Worm (Caenorhabditis elegans): ENCODE results near the gene Y49F6B.6.
A peak's percentile ranks its signal among the peaks of the same experiment; 100 is the strongest.

The Y49F6B.6 gene

ce11 chrII:3518961-3519544 lies 46.1 kb downstream of the Y49F6B.6 start, which contains the start of gene clec-126 (continued):
- TF ChIP-seq T26A8.4 (GFP tag; IDR thresholded peaks at IDR 0.05), result peak; percentile 80
- TF ChIP-seq nhr-42 (GFP tag; IDR thresholded peaks at IDR 0.05), result no peak; the same call in 1 of the 2 replicates
- TF ChIP-seq skn-1 (tag; optimal IDR thresholded peaks at IDR 0.05), result no peak
- peak in 1 of 2 experiments; percentile 11 for TF ChIP-seq mdl-1 (tag; optimal IDR thresholded peaks at IDR 0.05)
- TF ChIP-seq F49E8.2 (tag; optimal IDR thresholded peaks at IDR 0.05; ENCODE audit: borderline replicate concordance), result peak; percentile 65
- peak; percentile 73 for TF ChIP-seq snpc-1.2 (GFP tag; IDR thresholded peaks at IDR 0.05)
- peak; percentile 82 for TF ChIP-seq nhr-48 (tag; optimal IDR thresholded peaks at IDR 0.05)
- peak; percentile 54 for TF ChIP-seq nhr-28 (tag; optimal IDR thresholded peaks at IDR 0.05)
- TF ChIP-seq aly-2 (tag; optimal IDR thresholded peaks at IDR 0.05), result no peak
- peak; percentile 27 for TF ChIP-seq cey-2 (tag; optimal IDR thresholded peaks at IDR 0.05; ENCODE audit: borderline replicate concordance, insufficient read depth)
- TF ChIP-seq tra-1 (GFP tag; IDR thresholded peaks at IDR 0.05), result peak; percentile 71; the same call in 1 of the 2 replicates
- peak; percentile 74 for TF ChIP-seq ctbp-1 (GFP tag; IDR thresholded peaks at IDR 0.05)
- TF ChIP-seq dve-1 (tag; optimal IDR thresholded peaks at IDR 0.05; ENCODE audit: insufficient read depth), result peak; percentile 99
- TF ChIP-seq zip-2 (tag; optimal IDR thresholded peaks at IDR 0.05), result peak; percentile 65
- TF ChIP-seq vab-7 (GFP tag; IDR thresholded peaks at IDR 0.05), result peak; percentile 80
- 0 out of 2 replicates have a peak, but pooled peaks have one; percentile 63 for TF ChIP-seq mdt-29 (GFP tag; IDR thresholded peaks at IDR 0.05)
- TF ChIP-seq zfp-3 (GFP tag; conservative IDR thresholded peaks at IDR 0.05), result 0 out of 2 replicates have a peak, but pooled peaks have one; percentile 11
- peak; percentile 74; the same call in 1 of the 2 replicates for TF ChIP-seq pha-4 (GFP tag; IDR thresholded peaks at IDR 0.05)
- TF ChIP-seq pha-4 (tag; optimal IDR thresholded peaks at IDR 0.05), result peak; percentile 27
- peak; percentile 77 for TF ChIP-seq lim-7 (GFP tag; IDR thresholded peaks at IDR 0.05)
- peak; percentile 43; the same call in 1 of the 2 replicates for TF ChIP-seq set-16 (GFP tag; IDR thresholded peaks at IDR 0.05)
- peak; percentile 60 for TF ChIP-seq jun-1 (tag; optimal IDR thresholded peaks at IDR 0.05)
- no peak; the same call in 1 of the 2 replicates for TF ChIP-seq php-3 (GFP tag; IDR thresholded peaks at IDR 0.05)
- TF ChIP-seq Y48G9A.11 (GFP tag; IDR thresholded peaks at IDR 0.05), result peak; percentile 73
- TF ChIP-seq ceh-32 (tag; optimal IDR thresholded peaks at IDR 0.05; ENCODE audit: poor library complexity), result no peak
- peak; percentile 38 for TF ChIP-seq spr-3 (GFP tag; optimal IDR thresholded peaks at IDR 0.05)
- peak; percentile 85 to 94 for TF ChIP-seq daf-16 (GFP tag; optimal IDR thresholded peaks at IDR 0.05)
- TF ChIP-seq daf-16 (tag; optimal IDR thresholded peaks at IDR 0.05), result peak; percentile 96
- peak; percentile 64 for TF ChIP-seq dmd-6 (GFP tag; IDR thresholded peaks at IDR 0.05)
- peak; percentile 74 for TF ChIP-seq nhr-77 (tag; optimal IDR thresholded peaks at IDR 0.05)
- TF ChIP-seq Y75B8A.6 (GFP tag; IDR thresholded peaks at IDR 0.05), result no peak; the same call in 1 of the 2 replicates
- peak; percentile 77 for TF ChIP-seq madf-9 (GFP tag; conservative IDR thresholded peaks at IDR 0.05)
- TF ChIP-seq ceh-62 (tag; optimal IDR thresholded peaks at IDR 0.05), result no peak
- peak; percentile 85 for TF ChIP-seq hlh-30 (tag; optimal IDR thresholded peaks at IDR 0.05; ENCODE audit: insufficient read depth)
- peak; percentile 30 for TF ChIP-seq fkh-10 (GFP tag; optimal IDR thresholded peaks at IDR 0.05)
- no peak for TF ChIP-seq tag-97 (GFP tag; IDR thresholded peaks at IDR 0.05)
- TF ChIP-seq daf-12 (tag; optimal IDR thresholded peaks at IDR 0.05), result no peak
- TF ChIP-seq ZK337.2 (GFP tag; IDR thresholded peaks at IDR 0.05), result no peak
- TF ChIP-seq egl-43 (GFP tag; IDR thresholded peaks at IDR 0.05), result peak; percentile 91
- TF ChIP-seq nhr-76 (tag; optimal IDR thresholded peaks at IDR 0.05), result no peak
- TF ChIP-seq F37D6.2 (tag; optimal IDR thresholded peaks at IDR 0.05), result peak; percentile 63
- peak; percentile 84 for TF ChIP-seq hlh-11 (tag; optimal IDR thresholded peaks at IDR 0.05)
- TF ChIP-seq saeg-2 (GFP tag; IDR thresholded peaks at IDR 0.05), result no peak
- 0 out of 4 replicates have a peak, but pooled peaks of 1 of the 2 experiments have one; percentile 65 for TF ChIP-seq madf-5 (GFP tag; IDR thresholded peaks at IDR 0.05)
